Worm (Caenorhabditis elegans): ENCODE data around the gene ins-12.

ins-12 gene

DNA sequence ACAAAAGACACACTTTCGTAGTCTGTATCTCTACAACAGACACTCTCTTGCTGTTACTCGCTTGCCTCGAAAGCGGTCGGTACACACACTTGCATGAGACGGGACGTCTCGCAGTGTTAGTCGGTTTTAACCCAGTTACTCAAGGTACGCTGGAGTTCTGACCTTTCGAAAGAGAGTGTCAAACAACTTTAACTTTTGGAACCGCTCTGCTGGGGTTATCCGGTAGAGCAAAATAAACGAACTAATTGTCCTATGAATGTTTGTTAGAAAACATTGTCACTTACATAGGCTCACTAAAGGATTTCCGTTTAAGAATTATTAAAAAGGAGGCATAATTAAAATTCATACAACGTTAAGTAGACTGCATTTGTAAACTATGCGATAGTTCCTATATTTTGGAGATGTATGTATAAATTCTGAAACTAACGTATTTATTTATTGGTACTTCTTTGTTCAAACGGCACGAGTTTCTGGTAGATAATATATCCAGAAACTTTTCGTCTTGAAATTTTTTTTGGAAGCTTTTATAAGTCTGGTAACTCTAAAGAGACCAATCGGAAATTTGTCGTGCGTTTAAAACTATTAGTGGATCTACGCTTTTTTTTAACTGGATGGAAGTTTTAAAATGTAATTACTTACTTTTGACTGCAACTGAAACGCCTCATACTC, 10.8 kb upstream of the ins-12 start (continued):
- TF ChIP-seq ekl-4 (GFP tag; IDR thresholded peaks at IDR 0.05) (peak; percentile 96), Y56A3A.18 (GFP tag; IDR thresholded peaks at IDR 0.05) (peak; percentile 91), ceh-100 (GFP tag; IDR thresholded peaks at IDR 0.05) (peak; percentile 84), ztf-28 (GFP tag; IDR thresholded peaks at IDR 0.05) (peak; percentile 63; the same call in 1 of the 2 replicates), F37B4.10 (GFP tag; IDR thresholded peaks at IDR 0.05) (peak; percentile 92; the same call in 1 of the 2 replicates), cebp-1 (GFP tag; IDR thresholded peaks at IDR 0.05) (peak; percentile 69), cebp-1 (tag; optimal IDR thresholded peaks at IDR 0.05) (peak; percentile 95), ztf-3 (GFP tag; optimal IDR thresholded peaks at IDR 0.05) (peak; percentile 97), sdz-38 (tag; optimal IDR thresholded peaks at IDR 0.05) (peak; percentile 44), F39B2.1 (GFP tag; IDR thresholded peaks at IDR 0.05) (peak; percentile 8; the same call in 1 of the 2 replicates), mxl-1 (tag; optimal IDR thresholded peaks at IDR 0.05) (peak; percentile 65), B0336.3 (GFP tag; IDR thresholded peaks at IDR 0.05) (peak; percentile 98), nhr-120 (GFP tag; IDR thresholded peaks at IDR 0.05) (0 out of 2 replicates have a peak, but pooled peaks have one; percentile 35), F22D6.2 (tag; optimal IDR thresholded peaks at IDR 0.05) (peak; percentile 84), F52B5.7 (tag; optimal IDR thresholded peaks at IDR 0.05) (peak; percentile 96), K11D2.4 (GFP tag; IDR thresholded peaks at IDR 0.05) (peak; percentile 95), unc-130 (GFP tag; optimal IDR thresholded peaks at IDR 0.05) (peak; percentile 72), rpc-1 (optimal IDR thresholded peaks at IDR 0.05) (peak; percentile 8), rpc-1 (tag; optimal IDR thresholded peaks at IDR 0.05) (peak; percentile 5), zim-3 (tag; optimal IDR thresholded peaks at IDR 0.05) (peak; percentile 91), ets-4 (GFP tag; optimal IDR thresholded peaks at IDR 0.05) (peak; percentile 89), B0261.1 (tag; optimal IDR thresholded peaks at IDR 0.05) (peak; percentile 51), rcor-1 (GFP tag; IDR thresholded peaks at IDR 0.05) (peak; percentile 92), C06A6.2 (GFP tag; conservative IDR thresholded peaks at IDR 0.05) (peak; percentile 96), let-526 (GFP tag; IDR thresholded peaks at IDR 0.05) (peak; percentile 94), hlh-26 (GFP tag; conservative IDR thresholded peaks at IDR 0.05) (no peak), snpc-3.4 (tag; optimal IDR thresholded peaks at IDR 0.05) (peak; percentile 93), hrde-1 (tag; optimal IDR thresholded peaks at IDR 0.05; ENCODE audit: borderline replicate concordance) (peak; percentile 80), hmg-1.2 (GFP tag; IDR thresholded peaks at IDR 0.05) (peak; percentile 90), Y53G8AR.9 (GFP tag; conservative IDR thresholded peaks at IDR 0.05) (peak; percentile 95), Y67H2A.10 (GFP tag; conservative IDR thresholded peaks at IDR 0.05) (peak; percentile 73), mcd-1 (GFP tag; IDR thresholded peaks at IDR 0.05) (peak; percentile 95), tbx-9 (tag; optimal IDR thresholded peaks at IDR 0.05; ENCODE audit: borderline replicate concordance) (no peak), lag-1 (GFP tag; IDR thresholded peaks at IDR 0.05) (peak; percentile 75; the same call in 1 of the 2 replicates), lin-35 (GFP tag; optimal IDR thresholded peaks at IDR 0.05) (peak in 2 of 3 experiments; percentile 73 to 91), K12H6.12 (tag; optimal IDR thresholded peaks at IDR 0.05) (peak; percentile 98), ceh-79 (tag; optimal IDR thresholded peaks at IDR 0.05) (peak; percentile 95), egrh-3 (GFP tag; IDR thresholded peaks at IDR 0.05) (peak; percentile 59; the same call in 1 of the 2 replicates), tbp1 (GFP tag; optimal IDR thresholded peaks at IDR 0.05) (peak; percentile 83), mel-28 (tag; optimal IDR thresholded peaks at IDR 0.05; ENCODE audit: borderline replicate concordance) (peak; percentile 91), F55B11.4 (tag; optimal IDR thresholded peaks at IDR 0.05; ENCODE audit: borderline replicate concordance, insufficient read depth) (no peak), hmg-20 (GFP tag; IDR thresholded peaks at IDR 0.05) (peak; percentile 93), egl-44 (GFP tag; IDR thresholded peaks at IDR 0.05) (peak; percentile 93), him-1 (tag; optimal IDR thresholded peaks at IDR 0.05) (peak; percentile 85), Y95B8A.8 (GFP tag; IDR thresholded peaks at IDR 0.05) (peak; percentile 95), gei-17 (GFP tag; optimal IDR thresholded peaks at IDR 0.05) (peak; percentile 91), T26A5.8 (tag; optimal IDR thresholded peaks at IDR 0.05) (peak; percentile 40), ccch-3 (GFP tag; optimal IDR thresholded peaks at IDR 0.05) (peak; percentile 81)

All from whole organism, young adult.